Fruit fly (Drosophila melanogaster): Measurements from ENCODE around the gene CG7148.

DNA sequence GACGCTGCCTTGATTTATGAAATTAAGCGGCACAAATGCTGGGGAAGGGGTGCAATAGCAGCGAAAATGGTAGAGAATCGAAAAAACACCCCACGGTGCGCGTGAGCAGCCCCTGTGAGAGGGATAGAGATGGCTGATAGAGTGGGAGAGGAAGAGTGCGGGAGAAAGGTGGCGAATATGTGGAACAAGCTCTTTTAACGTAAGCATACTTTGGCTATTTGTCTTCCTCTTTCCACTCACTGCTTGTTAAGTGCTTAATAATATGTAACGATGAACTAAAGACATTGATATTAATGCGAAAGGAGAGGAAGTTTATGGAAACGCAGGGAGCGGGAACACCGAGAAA lies 8.6 kb upstream of the CG7148 start:
- TF ChIP-seq CG8478 (optimal IDR thresholded peaks at IDR 0.05) (no peak), EcR (GFP tag; optimal IDR thresholded peaks at IDR 0.05) (no peak), psq (optimal IDR thresholded peaks at IDR 0.05) (no peak), Dll (optimal IDR thresholded peaks at IDR 0.05) (no peak), usp (GFP tag; optimal IDR thresholded peaks at IDR 0.05) (no peak), pan (optimal IDR thresholded peaks at IDR 0.05) (no peak)

Measured in whole organism.